Worm (Caenorhabditis elegans) whole organism, L2 larva: ENCODE data around the gene M28.8.

Source experiments
- egl-27 ChIP-seq: sonication (generic microtip); optimal IDR thresholded peaks from 3 replicates; lab custom pipeline; 2017; ENCODE audit warnings: missing biosample characterization, missing genetic modification reagents, missing genetic modification characterization
- elt-3 ChIP-seq: sonication (generic microtip); optimal IDR thresholded peaks from 2 replicates; lab custom pipeline; 2017; ENCODE audit warnings: missing biosample characterization, missing genetic modification characterization
- lsy-2 ChIP-seq, 2 experiments: fragments of 150-350 bp in 1 of 2; sonication (generic microtip) in 1 of 2; optimal IDR thresholded peaks; 2 replicates each; lab custom pipeline; 2014 to 2017; ENCODE audit warnings: missing biosample characterization in 2 of 2, missing genetic modification characterization in 2 of 2
- ztf-1 ChIP-seq: fragments of 200-800 bp; sonication (Bioruptor generic); conservative IDR thresholded peaks from 2 replicates; pipeline ENCODE4 v1.3.6; 2022; ENCODE audit warnings: missing genetic modification characterization, missing compliant biosample characterization

ce11 chrII:10661448-10662064 is 33.5 kb downstream of the M28.8 start:
- TF ChIP-seq elt-3 (tag; lab: Kevin White, UChicago) (no peak), egl-27 (no peak), ztf-1 (no peak), lsy-2 (tag; optimal IDR thresholded peaks at IDR 0.05; lab: Kevin White, UChicago) (no peak)
